Fruit fly (Drosophila melanogaster) whole organism, embryonic: ENCODE data around the gene Hrd3.
A peak's percentile ranks its signal among the peaks of the same experiment; 100 is the strongest.

Experiments used
- CG10274 ChIP-seq: fragments of 200-800 bp; sonication (Bioruptor generic); optimal IDR thresholded peaks from 3 replicates; lab custom pipeline; 2017; ENCODE audit warnings: missing biosample characterization, mild to moderate bottlenecking, missing genetic modification characterization
- CG10654 ChIP-seq: fragments of 200-800 bp; sonication (Bioruptor generic); optimal IDR thresholded peaks from 2 replicates; lab custom pipeline; 2016; ENCODE audit warnings: missing biosample characterization, missing genetic modification characterization
- CG11695 ChIP-seq: fragments of 200-800 bp; sonication (Bioruptor generic); IDR thresholded peaks from 3 replicates; pipeline ENCODE4 v1.3.6; 2022; ENCODE audit warnings: missing biosample characterization, missing genetic modification characterization
- CG11723 ChIP-seq: fragments of 200-800 bp; sonication (Bioruptor generic); optimal IDR thresholded peaks from 2 replicates; lab custom pipeline; 2017; ENCODE audit warnings: missing biosample characterization, mild to moderate bottlenecking, missing genetic modification characterization
- CG12155 ChIP-seq: fragments of 200-800 bp; sonication (Bioruptor generic); optimal IDR thresholded peaks from 3 replicates; lab custom pipeline; 2016; ENCODE audit warnings: missing biosample characterization, missing genetic modification characterization
- CG12942 ChIP-seq: fragments of 200-800 bp; sonication (Bioruptor generic); optimal IDR thresholded peaks from 3 replicates; lab custom pipeline; 2016; ENCODE audit warnings: missing biosample characterization, missing genetic modification characterization
- CG13287 ChIP-seq: fragments of 200-800 bp; sonication (Bioruptor generic); IDR thresholded peaks from 2 replicates; pipeline ENCODE4 v1.3.6; 2022; ENCODE audit warnings: missing biosample characterization, missing genetic modification characterization; ENCODE audit not compliant: partially characterized antibody
- CG13894 ChIP-seq: fragments of 200-800 bp; sonication (Bioruptor generic); optimal IDR thresholded peaks from 3 replicates; lab custom pipeline; 2018; ENCODE audit warnings: missing biosample characterization, mild to moderate bottlenecking, missing genetic modification characterization, moderate library complexity
- CG15269 ChIP-seq: fragments of 200-800 bp; sonication (Bioruptor generic); optimal IDR thresholded peaks from 2 replicates; lab custom pipeline; 2018; ENCODE audit warnings: missing biosample characterization, mild to moderate bottlenecking, missing genetic modification characterization, moderate library complexity
- CG16779 ChIP-seq: fragments of 200-800 bp; sonication (Bioruptor generic); IDR thresholded peaks from 2 replicates; pipeline ENCODE4 v1.3.6; 2022; ENCODE audit warnings: missing biosample characterization, missing genetic modification characterization
- CG18262 ChIP-seq: fragments of 200-800 bp; optimal IDR thresholded peaks from 3 replicates; lab custom pipeline; 2019; ENCODE audit warnings: missing biosample characterization, mild to moderate bottlenecking, missing genetic modification characterization, moderate library complexity
- CG2120 ChIP-seq: fragments of 200-800 bp; sonication (Bioruptor generic); optimal IDR thresholded peaks from 3 replicates; lab custom pipeline; 2016; ENCODE audit warnings: missing biosample characterization, missing genetic modification characterization
- CG2678 ChIP-seq: fragments of 200-800 bp; sonication (Bioruptor generic); optimal IDR thresholded peaks from 3 replicates; lab custom pipeline; 2019; ENCODE audit warnings: missing biosample characterization, mild to moderate bottlenecking, missing genetic modification characterization, moderate library complexity
- CG31224 ChIP-seq: fragments of 200-800 bp; sonication (Bioruptor generic); IDR thresholded peaks from 2 replicates; pipeline ENCODE4 v1.3.6; 2022; ENCODE audit warnings: missing biosample characterization, missing genetic modification characterization
- CG32767 ChIP-seq: fragments of 200-800 bp; sonication (Bioruptor generic); IDR thresholded peaks from 2 replicates; pipeline ENCODE4 v1.3.6; 2022; ENCODE audit warnings: missing biosample characterization, missing genetic modification characterization
- CG34376 ChIP-seq: fragments of 200-800 bp; sonication (Bioruptor generic); optimal IDR thresholded peaks from 2 replicates; lab custom pipeline; 2018; ENCODE audit warnings: missing biosample characterization, mild to moderate bottlenecking, missing genetic modification characterization
- CG3726 ChIP-seq: fragments of 200-800 bp; sonication (Bioruptor generic); IDR thresholded peaks from 3 replicates; pipeline ENCODE4, ENCODE4 v1.3.6; 2022; ENCODE audit warnings: missing biosample characterization, missing genetic modification characterization
- CG5180 ChIP-seq: fragments of 200-800 bp; sonication (Bioruptor generic); optimal IDR thresholded peaks from 3 replicates; lab custom pipeline; 2017; ENCODE audit warnings: missing biosample characterization, missing genetic modification characterization, mild to moderate bottlenecking, moderate library complexity, missing genetic modification reagents
- CG6254 ChIP-seq: fragments of 200-800 bp; sonication (Bioruptor generic); optimal IDR thresholded peaks from 3 replicates; lab custom pipeline; 2017; ENCODE audit warnings: mild to moderate bottlenecking, missing biosample characterization, missing genetic modification reagents, missing genetic modification characterization
- CG7963 ChIP-seq: fragments of 200-800 bp; sonication (Bioruptor generic); IDR thresholded peaks from 3 replicates; pipeline ENCODE4 v1.3.6; 2022; ENCODE audit warnings: missing biosample characterization, missing genetic modification characterization; ENCODE audit not compliant: partially characterized antibody
- CG9215 ChIP-seq: fragments of 200-800 bp; sonication (Bioruptor generic); IDR thresholded peaks from 2 replicates; pipeline ENCODE4 v1.3.6; 2022; ENCODE audit warnings: missing biosample characterization, missing genetic modification characterization
- D19B ChIP-seq: fragments of 200-800 bp; sonication (Bioruptor generic); optimal IDR thresholded peaks from 2 replicates; lab custom pipeline; 2017; ENCODE audit warnings: missing biosample characterization, mild to moderate bottlenecking, missing genetic modification characterization
- E2f1 ChIP-seq: fragments of 200-800 bp; sonication (Bioruptor generic); IDR thresholded peaks from 2 replicates; pipeline ENCODE4 v1.3.6; 2022; ENCODE audit warnings: missing biosample characterization, missing genetic modification characterization
- H15 ChIP-seq: fragments of 200-800 bp; sonication (Bioruptor generic); IDR thresholded peaks from 3 replicates; pipeline ENCODE4 v1.3.6; 2022; ENCODE audit warnings: missing biosample characterization, missing genetic modification characterization
- HLH4C ChIP-seq: fragments of 200-800 bp; sonication (Bioruptor generic); IDR thresholded peaks from 3 replicates; pipeline ENCODE4 v1.3.6; 2022; ENCODE audit warnings: missing biosample characterization, missing genetic modification characterization; ENCODE audit not compliant: partially characterized antibody
- Nf-YC ChIP-seq: fragments of 200-800 bp; optimal IDR thresholded peaks from 3 replicates; lab custom pipeline; 2019; ENCODE audit warnings: missing biosample characterization, mild to moderate bottlenecking, missing genetic modification characterization, moderate library complexity
- Sin3A ChIP-seq: fragments of >200 bp; optimal IDR thresholded peaks from 2 replicates; lab custom pipeline; 2018
- Sox102F ChIP-seq: fragments of 200-800 bp; sonication (Bioruptor generic); optimal IDR thresholded peaks from 2 replicates; lab custom pipeline; 2018; ENCODE audit warnings: missing biosample characterization, mild to moderate bottlenecking, missing genetic modification characterization, moderate library complexity
- TFAM ChIP-seq: fragments of 200-800 bp; sonication (Bioruptor generic); optimal IDR thresholded peaks from 2 replicates; lab custom pipeline; 2017; ENCODE audit warnings: missing biosample characterization, missing genetic modification characterization, inconsistent platforms
- Taf1 ChIP-seq: fragments of 200-800 bp; sonication (Bioruptor generic); IDR thresholded peaks from 2 replicates; pipeline ENCODE4 v1.3.6; 2022; ENCODE audit warnings: missing biosample characterization, missing genetic modification characterization
- Tbp ChIP-seq: fragments of >200 bp; optimal IDR thresholded peaks from 2 replicates; lab custom pipeline; 2018; ENCODE audit warnings: missing biosample characterization, missing genetic modification characterization
- Xbp1 ChIP-seq: fragments of 200-800 bp; sonication (Bioruptor generic); optimal IDR thresholded peaks from 3 replicates; lab custom pipeline; 2016; ENCODE audit warnings: missing biosample characterization, mild to moderate bottlenecking, missing genetic modification characterization
- YL-1 ChIP-seq: fragments of 200-800 bp; sonication (Bioruptor generic); optimal IDR thresholded peaks from 3 replicates; lab custom pipeline; 2017; ENCODE audit warnings: missing biosample characterization, mild to moderate bottlenecking, missing genetic modification characterization
- bcd ChIP-seq: fragments of 200-800 bp; sonication (Bioruptor generic); optimal IDR thresholded peaks from 2 replicates; lab custom pipeline; 2017; ENCODE audit warnings: missing biosample characterization, mild to moderate bottlenecking, missing genetic modification characterization
- croc ChIP-seq: fragments of 200-800 bp; sonication (Bioruptor generic); conservative IDR thresholded peaks from 3 replicates; pipeline ENCODE4 v1.3.6; 2022; ENCODE audit warnings: missing biosample characterization, missing genetic modification characterization
- crp ChIP-seq, 2 experiments: fragments of 200-800 bp; sonication (Bioruptor generic); optimal IDR thresholded peaks; 2 replicates in 1 of 2; 3 replicates in 1 of 2; lab custom pipeline; 2017; ENCODE audit warnings: missing biosample characterization in 2 of 2, missing genetic modification characterization in 2 of 2, mild to moderate bottlenecking in 1 of 2, moderate library complexity in 1 of 2
- disco-r ChIP-seq: fragments of 200-800 bp; sonication (Bioruptor generic); optimal IDR thresholded peaks from 2 replicates; lab custom pipeline; 2016; ENCODE audit warnings: missing biosample characterization, missing genetic modification characterization
- fd102C ChIP-seq: fragments of 200-800 bp; sonication (Bioruptor generic); optimal IDR thresholded peaks from 2 replicates; lab custom pipeline; 2018; ENCODE audit warnings: missing biosample characterization, mild to moderate bottlenecking, missing genetic modification characterization, moderate library complexity
- gcm2 ChIP-seq: fragments of 200-800 bp; sonication (Bioruptor generic); optimal IDR thresholded peaks from 2 replicates; lab custom pipeline; 2016; ENCODE audit warnings: missing biosample characterization, missing genetic modification characterization
- inv ChIP-seq: fragments of 200-800 bp; sonication (Bioruptor generic); IDR thresholded peaks from 2 replicates; pipeline ENCODE4 v1.3.6; 2022; ENCODE audit warnings: missing biosample characterization, missing genetic modification characterization; ENCODE audit not compliant: partially characterized antibody
- kah ChIP-seq: fragments of 200-800 bp; sonication (Bioruptor generic); optimal IDR thresholded peaks from 2 replicates; lab custom pipeline; 2018; ENCODE audit warnings: missing biosample characterization, mild to moderate bottlenecking, missing genetic modification characterization
- lilli ChIP-seq: fragments of 200-800 bp; sonication (Bioruptor generic); optimal IDR thresholded peaks from 3 replicates; lab custom pipeline; 2016; ENCODE audit warnings: missing biosample characterization, missing genetic modification characterization
- lola ChIP-seq, 3 experiments: fragments of >200 bp in 2 of 3; fragments of 200-800 bp in 1 of 3; sonication (Bioruptor generic) in 1 of 3; optimal IDR thresholded peaks; 2 replicates each; lab custom pipeline; 2017 to 2019; ENCODE audit warnings: missing biosample characterization in 3 of 3, missing genetic modification characterization in 3 of 3, mild to moderate bottlenecking in 1 of 3, moderate library complexity in 1 of 3
- mirr ChIP-seq: fragments of 200-800 bp; sonication (Bioruptor generic); optimal IDR thresholded peaks from 3 replicates; lab custom pipeline; 2018; ENCODE audit warnings: missing biosample characterization, mild to moderate bottlenecking, missing genetic modification characterization
- sob ChIP-seq: fragments of 200-800 bp; sonication (Bioruptor generic); IDR thresholded peaks from 2 replicates; pipeline ENCODE4 v1.3.6; 2022; ENCODE audit warnings: missing biosample characterization, missing genetic modification characterization
- stwl ChIP-seq: fragments of 200-800 bp; sonication (Bioruptor generic); optimal IDR thresholded peaks from 3 replicates; lab custom pipeline; 2018; ENCODE audit warnings: missing biosample characterization, mild to moderate bottlenecking, missing genetic modification characterization, moderate library complexity
- tgo ChIP-seq: fragments of 200-800 bp; sonication (Bioruptor generic); IDR thresholded peaks from 3 replicates; pipeline ENCODE4 v1.3.6; 2022; ENCODE audit warnings: missing biosample characterization, missing genetic modification characterization
- trem ChIP-seq: fragments of 200-800 bp; optimal IDR thresholded peaks from 3 replicates; lab custom pipeline; 2019; ENCODE audit warnings: missing biosample characterization, mild to moderate bottlenecking, missing genetic modification characterization, moderate library complexity
- tx ChIP-seq: fragments of 200-800 bp; sonication (Bioruptor generic); optimal IDR thresholded peaks from 2 replicates; lab custom pipeline; 2016; ENCODE audit warnings: missing biosample characterization, missing genetic modification characterization
- vnd ChIP-seq: fragments of 200-800 bp; sonication (Bioruptor generic); IDR thresholded peaks from 3 replicates; pipeline ENCODE4 v1.3.6; 2022; ENCODE audit warnings: missing biosample characterization, missing genetic modification characterization; ENCODE audit not compliant: partially characterized antibody
- yki ChIP-seq: fragments of >200 bp; optimal IDR thresholded peaks from 3 replicates; lab custom pipeline; 2018

Hrd3 gene

dm6 chr3R:23713901-23714300 lies 44.5 kb downstream of the Hrd3 start (continued):
- TF ChIP-seq tgo (GFP tag; lab: Robert Waterston, UW) (peak; percentile 69), CG15269 (peak; percentile 76), trem (tag; lab: Kevin White, UChicago) (peak; percentile 25), CG11723 (GFP tag; lab: Kevin White, UChicago) (no peak), fd102C (GFP tag; lab: Kevin White, UChicago) (peak; percentile 45), CG34376 (GFP tag; lab: Kevin White, UChicago) (no peak), Sin3A (no peak), CG6254 (peak; percentile 46), E2f1 (GFP tag; lab: Robert Waterston, UW) (peak; percentile 50), yki (lab: Kevin White, UChicago) (no peak), CG2120 (GFP tag; lab: Kevin White, UChicago) (peak; percentile 39), disco-r (GFP tag; lab: Kevin White, UChicago) (peak; percentile 0), Xbp1 (GFP tag; lab: Kevin White, UChicago) (peak; percentile 78), kah (GFP tag; lab: Kevin White, UChicago) (peak; percentile 38), crp (GFP tag; optimal IDR thresholded peaks at IDR 0.05; lab: Kevin White, UChicago) (no peak), CG12155 (GFP tag; lab: Kevin White, UChicago) (peak; percentile 50), CG9215 (peak; percentile 20; the same call in 1 of the 2 replicates), CG5180 (no peak), gcm2 (GFP tag; lab: Kevin White, UChicago) (peak; percentile 16), bcd (GFP tag; lab: Kevin White, UChicago) (peak; percentile 47), CG16779 (GFP tag; lab: Robert Waterston, UW) (no peak), CG31224 (GFP tag; lab: Robert Waterston, UW) (no peak), lola (GFP tag; optimal IDR thresholded peaks at IDR 0.05; lab: Kevin White, UChicago) (peak in 1 of 3 experiments; percentile 66), H15 (GFP tag; lab: Robert Waterston, UW) (peak; percentile 26; the same call in 1 of the 3 replicates), CG7963 (GFP tag; lab: Robert Waterston, UW) (no peak), Tbp (no peak), CG11695 (GFP tag; lab: Robert Waterston, UW) (peak; percentile 39; the same call in 1 of the 3 replicates), CG12942 (GFP tag; lab: Kevin White, UChicago) (peak; percentile 40), CG3726 (GFP tag; lab: Robert Waterston, UW) (no peak), inv (GFP tag; lab: Robert Waterston, UW) (no peak), Sox102F (GFP tag; lab: Kevin White, UChicago) (peak; percentile 84), TFAM (no peak), CG10654 (peak; percentile 56), Nf-YC (tag; lab: Kevin White, UChicago) (no peak), CG10274 (no peak), Taf1 (GFP tag; lab: Robert Waterston, UW) (no peak), mirr (GFP tag; lab: Kevin White, UChicago) (no peak), CG13287 (no peak), D19B (GFP tag; lab: Kevin White, UChicago) (no peak), HLH4C (GFP tag; lab: Robert Waterston, UW) (no peak), tx (GFP tag; lab: Kevin White, UChicago) (no peak), CG13894 (no peak), stwl (tag; lab: Kevin White, UChicago) (no peak), lilli (GFP tag; lab: Kevin White, UChicago) (peak; percentile 49), croc (GFP tag; lab: Robert Waterston, UW) (no peak; the same call in 2 of the 3 replicates), vnd (GFP tag; lab: Robert Waterston, UW) (no peak), CG2678 (peak; percentile 50), YL-1 (GFP tag; lab: Kevin White, UChicago) (no peak), CG18262 (peak; percentile 35), sob (GFP tag; lab: Robert Waterston, UW) (no peak), CG32767 (GFP tag; lab: Robert Waterston, UW) (0 out of 2 replicates have a peak, but pooled peaks have one; percentile 26)
